Worm (Caenorhabditis elegans): ENCODE results near the gene lipl-6.

Gene lipl-6

ce11 chrV:6948225-6948624 lies 14.1 kb upstream of the lipl-6 start, which contains the start of gene Y57E12B.1:
Gene Y57E12B.1, plus strand, starts transcription at chrV:6948525.
- TF ChIP-seq dve-1 (tag; optimal IDR thresholded peaks at IDR 0.05; ENCODE audit: insufficient read depth) (no peak), ceh-62 (tag; optimal IDR thresholded peaks at IDR 0.05) (no peak), lin-29 (GFP tag; IDR thresholded peaks at IDR 0.05) (no peak), ceh-32 (tag; optimal IDR thresholded peaks at IDR 0.05; ENCODE audit: poor library complexity) (no peak), set-16 (GFP tag; IDR thresholded peaks at IDR 0.05) (no peak), fkh-10 (GFP tag; optimal IDR thresholded peaks at IDR 0.05) (no peak), vab-7 (GFP tag; IDR thresholded peaks at IDR 0.05) (no peak), ama-1 (optimal IDR thresholded peaks at IDR 0.05) (no peak), Y48G9A.11 (GFP tag; IDR thresholded peaks at IDR 0.05) (no peak), ztf-7 (tag; optimal IDR thresholded peaks at IDR 0.05) (no peak), lim-7 (GFP tag; IDR thresholded peaks at IDR 0.05) (no peak), R02D3.7 (tag; optimal IDR thresholded peaks at IDR 0.05) (no peak)

ce11 chrV:6947442-6947841 lies 13.3 kb upstream of the lipl-6 start, which contains the start of gene Y57E12B.4:
Gene Y57E12B.4, minus strand, starts transcription at chrV:6947542.
- TF ChIP-seq lin-29 (GFP tag; IDR thresholded peaks at IDR 0.05), result no peak
- TF ChIP-seq nhr-41 (GFP tag; IDR thresholded peaks at IDR 0.05), result no peak
- no peak for TF ChIP-seq dve-1 (tag; optimal IDR thresholded peaks at IDR 0.05; ENCODE audit: insufficient read depth)
- no peak for TF ChIP-seq aha-1 (tag)
- no peak for TF ChIP-seq daf-12 (tag; optimal IDR thresholded peaks at IDR 0.05)
- no peak for TF ChIP-seq cey-2 (tag; optimal IDR thresholded peaks at IDR 0.05; ENCODE audit: borderline replicate concordance, insufficient read depth)
- no peak for TF ChIP-seq nhr-76 (tag; optimal IDR thresholded peaks at IDR 0.05)
- TF ChIP-seq jun-1 (tag; optimal IDR thresholded peaks at IDR 0.05), result no peak
- no peak for TF ChIP-seq mxl-2 (GFP tag; conservative IDR thresholded peaks at IDR 0.05)
- TF ChIP-seq nhr-42 (GFP tag; IDR thresholded peaks at IDR 0.05), result no peak
- no peak for TF ChIP-seq Y5F2A.4 (GFP tag; optimal IDR thresholded peaks at IDR 0.05)
- TF ChIP-seq ceh-20 (GFP tag; IDR thresholded peaks at IDR 0.05), result no peak
- TF ChIP-seq dpl-1 (GFP tag; optimal IDR thresholded peaks at IDR 0.05), result no peak
- TF ChIP-seq T26A8.4 (GFP tag; IDR thresholded peaks at IDR 0.05), result no peak
- TF ChIP-seq dmd-6 (GFP tag; IDR thresholded peaks at IDR 0.05), result no peak

ce11 chrV:6935878-6936277 lies 1.8 kb upstream of the lipl-6 start, which contains the start of gene Y57E12B.10:
Gene Y57E12B.10, minus strand, starts transcription at chrV:6935978.
- TF ChIP-seq nhr-25 (tag; optimal IDR thresholded peaks at IDR 0.05; ENCODE audit: borderline replicate concordance, insufficient read depth) (no peak), T26A8.4 (GFP tag; IDR thresholded peaks at IDR 0.05) (no peak), daf-8 (GFP tag; IDR thresholded peaks at IDR 0.05) (no peak), dpl-1 (GFP tag; optimal IDR thresholded peaks at IDR 0.05) (no peak), nhr-76 (tag; optimal IDR thresholded peaks at IDR 0.05) (no peak), lin-13 (GFP tag; optimal IDR thresholded peaks at IDR 0.05) (no peak), nhr-6 (tag; optimal IDR thresholded peaks at IDR 0.05) (no peak)

ce11 chrV:6930284-6930683 lies 3.8 kb downstream of the lipl-6 start:
- TF ChIP-seq daf-16 (GFP tag; optimal IDR thresholded peaks at IDR 0.05) (peak in 1 of 2 experiments; percentile 12), daf-16 (tag; optimal IDR thresholded peaks at IDR 0.05) (no peak), ZK546.5 (tag; optimal IDR thresholded peaks at IDR 0.05) (no peak), nhr-11 (tag; optimal IDR thresholded peaks at IDR 0.05) (peak; percentile 13), hlh-11 (tag; optimal IDR thresholded peaks at IDR 0.05) (peak; percentile 45)

- TF ChIP-seq nhr-42 (GFP tag; IDR thresholded peaks at IDR 0.05), result no peak
- TF ChIP-seq aha-1 (tag), result peak; percentile 52
Observed at ce11 chrV:6928938-6929337, 5.2 kb downstream of the lipl-6 start, which contains the start of gene unc-68. Gene unc-68, minus strand, starts transcription at chrV:6929038.
